Fruit fly (Drosophila melanogaster) Kc167 (cell line): ENCODE measurements around the gene Der-1.

ENCODE experiments used
- insv ChIP-seq: fragments of >200 bp; optimal IDR thresholded peaks from 3 replicates; lab custom pipeline; 2018; ENCODE audit warnings: missing external identifiers
- psq ChIP-seq: fragments of >200 bp; optimal IDR thresholded peaks from 2 replicates; lab custom pipeline; 2017; ENCODE audit warnings: missing external identifiers
- ttk ChIP-seq: sonication (Bioruptor generic); optimal IDR thresholded peaks from 2 replicates; lab custom pipeline; 2017; ENCODE audit warnings: missing external identifiers

DNA sequence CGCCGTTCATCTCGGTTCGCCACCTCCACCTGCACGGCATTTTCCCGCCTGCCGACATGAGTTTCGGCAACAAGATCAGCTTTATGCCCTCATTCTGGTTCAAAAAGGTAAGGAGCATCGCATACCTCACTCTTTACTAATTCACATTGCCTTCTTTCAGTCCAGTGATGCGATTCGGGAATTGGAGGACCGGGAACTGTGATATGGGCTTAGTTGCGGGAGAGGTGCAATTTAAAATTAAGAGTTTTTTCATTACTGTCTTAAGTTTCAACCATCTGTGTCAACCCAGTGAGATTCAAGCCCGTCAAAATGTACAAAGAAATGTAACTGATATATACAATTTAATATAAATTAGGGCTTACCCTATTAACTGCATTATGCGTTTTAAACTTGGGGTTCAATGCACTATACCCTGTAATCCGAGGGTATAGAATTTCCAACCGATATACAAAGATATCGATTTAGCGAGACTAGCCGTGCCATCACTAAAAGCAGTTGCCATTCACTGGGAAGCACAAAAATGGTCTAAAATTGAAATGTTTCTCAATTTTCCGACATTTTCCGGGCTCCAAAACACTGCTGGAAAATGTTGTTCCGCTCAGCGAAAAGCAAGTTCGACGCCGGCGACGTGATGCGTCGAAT is 8.1 kb downstream of the Der-1 start, which contains the start of gene CG7289:
- TF ChIP-seq psq (lab: Kevin White, UChicago) = no peak
- no peak for TF ChIP-seq insv (lab: Kevin White, UChicago)
- no peak for TF ChIP-seq ttk
